Worm (Caenorhabditis elegans) whole organism, L1 larva: ENCODE measurements around the gene adah-1.

Experiments
- blmp-1 ChIP-seq: fragments of 150-350 bp; optimal IDR thresholded peaks from 2 replicates; lab custom pipeline; 2014; ENCODE audit warnings: missing biosample characterization, missing genetic modification characterization
- ceh-8 ChIP-seq: fragments of 200-800 bp; sonication (Bioruptor generic); optimal IDR thresholded peaks from 2 replicates; lab custom pipeline; 2018; ENCODE audit warnings: mild to moderate bottlenecking, missing genetic modification characterization, moderate library complexity, missing compliant biosample characterization
- ceh-82 ChIP-seq, 3 experiments: fragments of 150-350 bp in 1 of 3; sonication (generic microtip) in 2 of 3; optimal IDR thresholded peaks; 2 replicates each; lab custom pipeline; 2014 to 2017; ENCODE audit warnings: missing biosample characterization in 3 of 3, missing genetic modification characterization in 3 of 3
- ceh-90 ChIP-seq: sonication (generic microtip); optimal IDR thresholded peaks from 2 replicates; lab custom pipeline; 2016; ENCODE audit warnings: missing genetic modification characterization, missing compliant biosample characterization
- dpl-1 ChIP-seq, 3 experiments: fragments of 150-350 bp in 2 of 3; sonication (generic microtip) in 1 of 3; optimal IDR thresholded peaks; 2 replicates each; lab custom pipeline; 2014 to 2017; ENCODE audit warnings: missing biosample characterization in 3 of 3, missing genetic modification characterization in 3 of 3, missing genetic modification reagents in 3 of 3
- dsc-1 ChIP-seq: sonication (generic microtip); optimal IDR thresholded peaks from 2 replicates; lab custom pipeline; 2016; ENCODE audit warnings: mild to moderate bottlenecking, missing genetic modification characterization, missing compliant biosample characterization
- efl-1 ChIP-seq, 4 experiments: fragments of 150-350 bp; optimal IDR thresholded peaks in 3 of 4; peaks in 1 of 4; 1 replicate in 1 of 4; 2 replicates in 3 of 4; lab custom pipeline; 2014; ENCODE audit warnings: missing biosample characterization in 2 of 4, missing genetic modification characterization in 2 of 4, missing genetic modification reagents in 2 of 4
- efl-3 ChIP-seq: fragments of 200-800 bp; sonication (Bioruptor generic); optimal IDR thresholded peaks from 2 replicates; lab custom pipeline; 2018; ENCODE audit warnings: mild to moderate bottlenecking, missing genetic modification characterization, missing compliant biosample characterization
- egl-13 ChIP-seq: sonication (generic microtip); optimal IDR thresholded peaks from 2 replicates; lab custom pipeline; 2016; ENCODE audit warnings: missing genotype, missing genetic modification reagents, missing genetic modification characterization, missing compliant biosample characterization
- egl-27 ChIP-seq, 2 experiments: fragments of 150-350 bp in 1 of 2; sonication (generic microtip); optimal IDR thresholded peaks; 3 replicates each; lab custom pipeline; 2017 to 2018; ENCODE audit warnings: missing biosample characterization in 2 of 2, missing genetic modification characterization in 2 of 2, missing genetic modification reagents in 2 of 2
- elt-2 ChIP-seq: sonication (generic microtip); optimal IDR thresholded peaks from 2 replicates; lab custom pipeline; 2016; ENCODE audit warnings: missing genetic modification characterization, mild to moderate bottlenecking, inconsistent platforms, missing compliant biosample characterization, missing genetic modification reagents
- ets-5 ChIP-seq: fragments of 200-800 bp; sonication (Bioruptor generic); IDR thresholded peaks from 2 replicates; pipeline ENCODE4 v1.3.6; 2022; ENCODE audit warnings: missing genetic modification characterization, missing compliant biosample characterization
- fkh-4 ChIP-seq: sonication (generic microtip); optimal IDR thresholded peaks from 2 replicates; lab custom pipeline; 2016; ENCODE audit warnings: missing compliant biosample characterization, missing genetic modification characterization, borderline replicate concordance
- grh-1 ChIP-seq: fragments of 200-800 bp; sonication (Bioruptor generic); IDR thresholded peaks from 2 replicates; pipeline ENCODE4 v1.3.6; 2022; ENCODE audit warnings: missing genetic modification reagents, missing genetic modification characterization, missing compliant biosample characterization
- irx-1 ChIP-seq: sonication (generic microtip); optimal IDR thresholded peaks from 2 replicates; lab custom pipeline; 2016; ENCODE audit warnings: missing genetic modification characterization, missing compliant biosample characterization
- jun-1 ChIP-seq: fragments of 150-350 bp; optimal IDR thresholded peaks from 2 replicates; lab custom pipeline; 2014; ENCODE audit warnings: missing biosample characterization, missing genetic modification reagents, missing genetic modification characterization
- lin-13 ChIP-seq: fragments of 150-350 bp; optimal IDR thresholded peaks from 2 replicates; lab custom pipeline; 2014; ENCODE audit warnings: missing biosample characterization, missing genetic modification reagents, missing genetic modification characterization
- lin-15B ChIP-seq: fragments of 150-350 bp; sonication (generic microtip); optimal IDR thresholded peaks from 3 replicates; lab custom pipeline; 2014; ENCODE audit warnings: missing biosample characterization, missing genetic modification characterization
- lin-35 ChIP-seq, 2 experiments: fragments of 150-350 bp; optimal IDR thresholded peaks; 2 replicates each; lab custom pipeline; 2014; ENCODE audit warnings: missing biosample characterization in 2 of 2, missing genetic modification characterization in 2 of 2, missing genetic modification reagents in 2 of 2
- lin-39 ChIP-seq: fragments of 150-350 bp; optimal IDR thresholded peaks from 2 replicates; lab custom pipeline; 2014; ENCODE audit warnings: missing biosample characterization, missing genetic modification reagents, missing genetic modification characterization
- lsy-2 ChIP-seq, 2 experiments: fragments of 150-350 bp; optimal IDR thresholded peaks; 2 replicates each; lab custom pipeline; 2014; ENCODE audit warnings: missing biosample characterization in 2 of 2, missing genetic modification characterization in 2 of 2
- nhr-11 ChIP-seq: fragments of 150-350 bp; optimal IDR thresholded peaks from 2 replicates; lab custom pipeline; 2014; ENCODE audit warnings: missing biosample characterization, missing genetic modification characterization
- nhr-12 ChIP-seq: sonication (generic microtip); optimal IDR thresholded peaks from 2 replicates; lab custom pipeline; 2017; ENCODE audit warnings: missing biosample characterization, missing genetic modification characterization
- nhr-71 ChIP-seq: sonication (generic microtip); optimal IDR thresholded peaks from 2 replicates; lab custom pipeline; 2016; ENCODE audit warnings: mild to moderate bottlenecking, missing genetic modification characterization, moderate library complexity, missing compliant biosample characterization
- pqm-1 ChIP-seq: sonication (generic microtip); optimal IDR thresholded peaks from 3 replicates; lab custom pipeline; 2017; ENCODE audit warnings: missing biosample characterization, missing genetic modification characterization
- skn-1 ChIP-seq: fragments of 150-350 bp; optimal IDR thresholded peaks from 2 replicates; lab custom pipeline; 2014; ENCODE audit warnings: missing biosample characterization, missing genetic modification characterization
- snpc-4 ChIP-seq: fragments of 150-350 bp; optimal IDR thresholded peaks from 2 replicates; lab custom pipeline; 2014; ENCODE audit warnings: missing biosample characterization, missing genetic modification characterization
- snu-23 ChIP-seq: sonication (generic microtip); optimal IDR thresholded peaks from 2 replicates; lab custom pipeline; 2016; ENCODE audit warnings: missing genetic modification characterization, missing compliant biosample characterization
- sox-4 ChIP-seq: sonication (generic microtip); optimal IDR thresholded peaks from 2 replicates; lab custom pipeline; 2016; ENCODE audit warnings: missing genetic modification characterization, missing compliant biosample characterization
- sup-37 ChIP-seq: fragments of 200-800 bp; sonication (Bioruptor generic); optimal IDR thresholded peaks from 2 replicates; lab custom pipeline; 2018; ENCODE audit warnings: mild to moderate bottlenecking, missing genetic modification characterization, missing compliant biosample characterization
- tlp-1 ChIP-seq: fragments of 150-350 bp; optimal IDR thresholded peaks from 2 replicates; lab custom pipeline; 2014; ENCODE audit warnings: missing biosample characterization, missing genetic modification characterization
- unc-62 ChIP-seq: fragments of 150-350 bp; optimal IDR thresholded peaks from 2 replicates; lab custom pipeline; 2014; ENCODE audit warnings: missing biosample characterization, missing genetic modification reagents, missing genetic modification characterization
- zip-4 ChIP-seq: fragments of 200-800 bp; sonication (Bioruptor generic); optimal IDR thresholded peaks from 2 replicates; lab custom pipeline; 2018; ENCODE audit warnings: mild to moderate bottlenecking, missing genetic modification characterization, moderate library complexity, missing compliant biosample characterization

adah-1 gene

DNA sequence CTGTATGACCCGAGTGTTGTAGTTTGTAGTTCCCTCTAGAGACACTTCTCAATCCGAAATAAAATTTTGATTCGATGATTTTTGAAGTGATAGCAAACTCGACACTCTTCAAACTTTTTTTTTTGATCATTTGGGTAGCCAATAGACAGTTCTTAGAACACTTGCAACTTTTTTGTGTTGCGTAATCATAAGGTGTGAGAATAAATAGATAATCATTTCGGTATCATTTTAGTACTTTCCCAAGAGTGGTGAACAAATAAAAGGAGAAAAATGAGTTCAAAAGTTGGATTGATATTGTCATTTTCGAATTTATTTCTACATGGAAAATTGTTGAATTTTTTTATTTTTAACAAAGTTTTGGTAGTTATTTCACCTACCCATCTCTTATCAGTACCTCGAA is 818 bp downstream of the adah-1 start:
- TF ChIP-seq unc-62 (GFP tag; lab: Kevin White, UChicago) = no peak
- no peak for TF ChIP-seq nhr-71 (tag; lab: Kevin White, UChicago)
- TF ChIP-seq, all 84 proteins: peak for 0

ce11 chrIV:7025835-7026234 is 1.8 kb downstream of the adah-1 start:
- TF ChIP-seq nhr-11 (no peak), lin-15B (tag; lab: Kevin White, UChicago) (no peak), egl-27 (tag; optimal IDR thresholded peaks at IDR 0.05; lab: Kevin White, UChicago) (no peak), sup-37 (GFP tag; lab: Kevin White, UChicago) (no peak), ceh-82 (tag; optimal IDR thresholded peaks at IDR 0.05; lab: Kevin White, UChicago) (no peak), jun-1 (tag; lab: Kevin White, UChicago) (no peak), lin-35 (GFP tag; optimal IDR thresholded peaks at IDR 0.05; lab: Kevin White, UChicago) (peak in 1 of 2 experiments; percentile 37), dsc-1 (no peak), efl-1 (optimal IDR thresholded peaks at IDR 0.05; lab: Kevin White, UChicago) (no peak), efl-1 (GFP tag; optimal IDR thresholded peaks at IDR 0.05 in 1 of 2; lab: Kevin White, UChicago) (peak in 1 of 2 experiments; percentile 71), lsy-2 (tag; optimal IDR thresholded peaks at IDR 0.05; lab: Kevin White, UChicago) (no peak), lin-39 (no peak), irx-1 (tag; lab: Kevin White, UChicago) (no peak), ceh-8 (no peak), blmp-1 (tag; lab: Kevin White, UChicago) (no peak), skn-1 (tag; lab: Kevin White, UChicago) (no peak), nhr-71 (tag; lab: Kevin White, UChicago) (no peak), elt-2 (tag; lab: Kevin White, UChicago) (peak; percentile 77), ceh-90 (tag; lab: Kevin White, UChicago) (no peak), fkh-4 (no peak), unc-62 (GFP tag; lab: Kevin White, UChicago) (no peak), efl-3 (GFP tag; lab: Kevin White, UChicago) (no peak)

ce11 chrIV:7031019-7031418 is 7.0 kb downstream of the adah-1 start:
- TF ChIP-seq pqm-1 (no peak), efl-1 (optimal IDR thresholded peaks at IDR 0.05; lab: Kevin White, UChicago) (peak in 1 of 2 experiments; percentile 22), efl-1 (GFP tag; optimal IDR thresholded peaks at IDR 0.05 in 1 of 2; lab: Kevin White, UChicago) (peak in 1 of 2 experiments; percentile 79)

DNA sequence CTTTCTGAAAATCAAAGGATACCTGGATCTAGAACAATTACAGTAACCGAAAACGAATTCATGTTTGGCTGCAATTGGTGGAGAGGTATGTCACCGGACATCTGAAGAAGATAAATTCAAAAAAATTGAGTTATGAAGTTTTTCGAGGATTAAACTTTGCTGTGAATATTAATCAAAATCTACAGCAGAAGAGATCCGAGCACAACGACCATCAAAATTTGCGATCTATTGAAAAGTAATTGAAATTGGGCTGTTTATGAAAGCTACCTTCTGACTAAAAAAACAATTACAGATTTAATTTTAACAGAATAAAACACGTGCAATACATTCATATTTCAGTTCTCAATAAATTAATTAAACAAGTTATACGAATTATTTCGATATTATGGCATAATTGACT is 8.4 kb downstream of the adah-1 start, which contains the start of gene C06G3.8:
Gene C06G3.8 (minus strand): TSS at position 101 of the 400 bp plus-strand sequence.
- TF ChIP-seq lin-13 (GFP tag; lab: Kevin White, UChicago) = no peak
- no peak for TF ChIP-seq snu-23 (GFP tag; lab: Kevin White, UChicago)
- TF ChIP-seq sox-4 (tag; lab: Kevin White, UChicago) = no peak
- TF ChIP-seq ets-5 (GFP tag; lab: Robert Waterston, UW) = no peak
- TF ChIP-seq unc-62 (GFP tag; lab: Kevin White, UChicago) = no peak
- no peak for TF ChIP-seq egl-13 (tag; lab: Kevin White, UChicago)
- no peak for TF ChIP-seq dpl-1 (GFP tag; optimal IDR thresholded peaks at IDR 0.05; lab: Kevin White, UChicago)
- no peak for TF ChIP-seq zip-4 (GFP tag; lab: Kevin White, UChicago)
- no peak for TF ChIP-seq snpc-4 (tag; lab: Kevin White, UChicago)
- no peak for TF ChIP-seq lsy-2 (tag; optimal IDR thresholded peaks at IDR 0.05; lab: Kevin White, UChicago)
- TF ChIP-seq nhr-12 (tag; lab: Kevin White, UChicago) = no peak
- no peak for TF ChIP-seq grh-1

DNA sequence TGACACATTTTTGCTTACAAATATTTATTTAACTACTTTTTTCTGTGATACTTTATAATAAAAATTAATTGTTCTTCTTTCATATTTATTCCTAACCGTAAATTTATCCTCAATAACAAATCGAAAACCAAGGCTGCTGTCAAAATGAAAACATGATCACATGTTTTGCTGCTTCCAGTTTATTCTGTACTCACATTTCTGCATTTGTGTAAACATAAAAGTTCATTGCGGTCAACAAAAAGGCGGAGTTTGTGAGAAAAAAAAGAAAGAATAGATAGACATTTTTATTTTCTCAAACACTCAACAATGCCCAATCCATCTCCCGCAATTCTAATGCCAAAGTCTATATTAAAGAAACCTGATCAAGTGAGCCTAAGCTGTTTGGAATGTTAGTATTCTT is 11.8 kb downstream of the adah-1 start, which contains the start of gene C06G3.3:
Gene C06G3.3 (plus strand): TSS at position 301 of the 400 bp plus-strand sequence.
- TF ChIP-seq blmp-1 (tag; lab: Kevin White, UChicago) = peak; percentile 6
- TF ChIP-seq snpc-4 (tag; lab: Kevin White, UChicago) = no peak
- no peak for TF ChIP-seq tlp-1 (tag; lab: Kevin White, UChicago)
